Fruit fly (Drosophila melanogaster) whole organism, wandering third instar larva: ENCODE results near the gene GCC185.
A peak's percentile ranks its signal among the peaks of the same experiment; 100 is the strongest.

ENCODE experiments used
- Abd-B ChIP-seq: fragments of >200 bp; optimal IDR thresholded peaks from 2 replicates; lab custom pipeline; 2017; ENCODE audit warnings: missing biosample characterization, missing genetic modification characterization
- CG32264 ChIP-seq: fragments of 200-800 bp; sonication (Bioruptor generic); optimal IDR thresholded peaks from 2 replicates; lab custom pipeline; 2016; ENCODE audit warnings: missing biosample characterization, missing genetic modification characterization
- CG9705 ChIP-seq: fragments of 200-800 bp; sonication (Bioruptor generic); optimal IDR thresholded peaks from 2 replicates; lab custom pipeline; 2018; ENCODE audit warnings: missing biosample characterization, mild to moderate bottlenecking, missing genetic modification characterization
- CrebA ChIP-seq: fragments of 200-800 bp; sonication (Bioruptor generic); optimal IDR thresholded peaks from 2 replicates; lab custom pipeline; 2016; ENCODE audit warnings: missing biosample characterization, mild to moderate bottlenecking, missing genetic modification characterization, borderline replicate concordance
- Dfd ChIP-seq: fragments of >200 bp; optimal IDR thresholded peaks from 2 replicates; lab custom pipeline; 2017; ENCODE audit warnings: missing biosample characterization, missing genetic modification characterization
- Dif ChIP-seq: fragments of 200-275, 200-300 bp; sonication (Bioruptor generic); optimal IDR thresholded peaks from 2 replicates; lab custom pipeline; 2018; ENCODE audit warnings: missing biosample characterization, missing genetic modification characterization; ENCODE audit not compliant: partially characterized antibody
- GATAd ChIP-seq: sonication (Bioruptor generic); optimal IDR thresholded peaks from 2 replicates; lab custom pipeline; 2016; ENCODE audit warnings: missing biosample characterization, missing genetic modification characterization
- HLH106 ChIP-seq: fragments of 200-800 bp; optimal IDR thresholded peaks from 3 replicates; lab custom pipeline; 2019; ENCODE audit warnings: missing biosample characterization, mild to moderate bottlenecking, missing genetic modification characterization, moderate library complexity
- Hnf4 ChIP-seq: fragments of 200-800 bp; sonication (Bioruptor generic); optimal IDR thresholded peaks from 2 replicates; lab custom pipeline; 2016; ENCODE audit warnings: missing biosample characterization, mild to moderate bottlenecking, missing genetic modification characterization
- Hr78 ChIP-seq: fragments of >200 bp; optimal IDR thresholded peaks from 2 replicates; lab custom pipeline; 2017; ENCODE audit warnings: missing biosample characterization, missing genetic modification characterization
- Hr83 ChIP-seq: fragments of 200-300 bp; sonication (Bioruptor generic); optimal IDR thresholded peaks from 2 replicates; lab custom pipeline; 2016; ENCODE audit warnings: missing biosample characterization, mild to moderate bottlenecking, missing genetic modification characterization, moderate library complexity; ENCODE audit not compliant: poor library complexity, severe bottlenecking
- Jra ChIP-seq: sonication (Bioruptor generic); optimal IDR thresholded peaks from 2 replicates; lab custom pipeline; 2016; ENCODE audit warnings: missing biosample characterization, missing genetic modification characterization
- Mio ChIP-seq: sonication (Bioruptor generic); optimal IDR thresholded peaks from 2 replicates; lab custom pipeline; 2016; ENCODE audit warnings: missing biosample characterization, missing genetic modification characterization
- Myc ChIP-seq: fragments of >200 bp; optimal IDR thresholded peaks from 2 replicates; lab custom pipeline; 2017
- N ChIP-seq: fragments of >200 bp; optimal IDR thresholded peaks from 2 replicates; lab custom pipeline; 2018; ENCODE audit warnings: missing biosample characterization, missing external identifiers, missing genetic modification characterization
- OdsH ChIP-seq: fragments of 200-800 bp; sonication (Bioruptor generic); optimal IDR thresholded peaks from 2 replicates; lab custom pipeline; 2016; ENCODE audit warnings: missing biosample characterization, mild to moderate bottlenecking, missing genetic modification characterization
- Rel ChIP-seq, 2 experiments: fragments of 200-800 bp; sonication (Bioruptor generic) in 1 of 2; optimal IDR thresholded peaks; 2 replicates in 1 of 2; 3 replicates in 1 of 2; lab custom pipeline; 2016 to 2019; ENCODE audit warnings: mild to moderate bottlenecking in 2 of 2, missing biosample characterization in 2 of 2, missing genetic modification characterization in 2 of 2, moderate library complexity in 1 of 2
- Sp1 ChIP-seq: fragments of 200-800 bp; sonication (Bioruptor generic); optimal IDR thresholded peaks from 3 replicates; lab custom pipeline; 2019; ENCODE audit warnings: missing biosample characterization, mild to moderate bottlenecking, missing genetic modification characterization, moderate library complexity
- Vsx2 ChIP-seq: fragments of 200-300, 225-300 bp; sonication (Bioruptor generic); optimal IDR thresholded peaks from 2 replicates; lab custom pipeline; 2018; ENCODE audit warnings: missing biosample characterization, missing genetic modification characterization; ENCODE audit not compliant: partially characterized antibody
- br ChIP-seq: fragments of 200-800 bp; sonication (Bioruptor generic); optimal IDR thresholded peaks from 2 replicates; lab custom pipeline; 2016; ENCODE audit warnings: missing biosample characterization, missing genetic modification characterization
- brk ChIP-seq: fragments of 200-800 bp; sonication (Bioruptor generic); optimal IDR thresholded peaks from 2 replicates; lab custom pipeline; 2016; ENCODE audit warnings: missing biosample characterization, mild to moderate bottlenecking, missing genetic modification characterization
- dl ChIP-seq, 2 experiments: fragments of 175-275, 200-275 bp in 1 of 2; fragments of 200-275 bp in 1 of 2; sonication (Bioruptor generic); optimal IDR thresholded peaks; lab custom pipeline; 2018; ENCODE audit warnings: mild to moderate bottlenecking in 2 of 2, missing biosample characterization in 2 of 2, missing genetic modification characterization in 2 of 2, moderate library complexity in 2 of 2; ENCODE audit not compliant: partially characterized antibody in 2 of 2, insufficient read depth in 1 of 2
- dmrt93B ChIP-seq: fragments of 200-800 bp; sonication (Bioruptor generic); optimal IDR thresholded peaks from 2 replicates; lab custom pipeline; 2018; ENCODE audit warnings: missing biosample characterization, mild to moderate bottlenecking, missing genetic modification characterization
- dsf ChIP-seq: sonication (Bioruptor generic); optimal IDR thresholded peaks from 2 replicates; lab custom pipeline; 2016; ENCODE audit warnings: missing biosample characterization, missing genetic modification characterization, borderline replicate concordance
- ey ChIP-seq: fragments of 200-800 bp; sonication (Bioruptor generic); optimal IDR thresholded peaks from 2 replicates; lab custom pipeline; 2016; ENCODE audit warnings: missing biosample characterization, missing genetic modification characterization
- foxo ChIP-seq, 2 experiments: fragments of 200-800 bp; sonication (Bioruptor generic); optimal IDR thresholded peaks; 2 replicates in 1 of 2; 3 replicates in 1 of 2; lab custom pipeline; 2016 to 2017; ENCODE audit warnings: missing biosample characterization in 2 of 2, missing genetic modification characterization in 2 of 2
- fru ChIP-seq: fragments of 200-800 bp; sonication (Bioruptor generic); optimal IDR thresholded peaks from 3 replicates; lab custom pipeline; 2016; ENCODE audit warnings: missing biosample characterization, mild to moderate bottlenecking, missing genetic modification characterization
- h ChIP-seq: fragments of 200-800 bp; sonication (Bioruptor generic); optimal IDR thresholded peaks from 3 replicates; lab custom pipeline; 2016; ENCODE audit warnings: missing biosample characterization, mild to moderate bottlenecking, missing genetic modification characterization
- jim ChIP-seq: fragments of 175-275, 200-325 bp; sonication (Bioruptor generic); optimal IDR thresholded peaks from 2 replicates; lab custom pipeline; 2016; ENCODE audit warnings: missing biosample characterization, mild to moderate bottlenecking, missing genetic modification characterization
- lola ChIP-seq: fragments of >200 bp; optimal IDR thresholded peaks from 2 replicates; lab custom pipeline; 2017; ENCODE audit warnings: missing biosample characterization, missing genetic modification characterization
- pan ChIP-seq: fragments of >200 bp; optimal IDR thresholded peaks from 2 replicates; lab custom pipeline; 2017
- psq ChIP-seq: fragments of 200-800 bp; sonication (Bioruptor generic); optimal IDR thresholded peaks from 3 replicates; lab custom pipeline; 2017; ENCODE audit warnings: missing biosample characterization, mild to moderate bottlenecking, missing genetic modification characterization, moderate library complexity
- rgr ChIP-seq: fragments of 200-800 bp; sonication (Bioruptor generic); optimal IDR thresholded peaks from 3 replicates; lab custom pipeline; 2016; ENCODE audit warnings: missing biosample characterization, mild to moderate bottlenecking, missing genetic modification characterization
- sage ChIP-seq: fragments of 200-800 bp; sonication (Bioruptor generic); optimal IDR thresholded peaks from 2 replicates; lab custom pipeline; 2016; ENCODE audit warnings: missing biosample characterization, mild to moderate bottlenecking, missing genetic modification characterization
- sv ChIP-seq: fragments of 200-800 bp; sonication (Bioruptor generic); optimal IDR thresholded peaks from 3 replicates; lab custom pipeline; 2016; ENCODE audit warnings: missing biosample characterization, missing genetic modification characterization
- tai ChIP-seq: sonication (Bioruptor generic); optimal IDR thresholded peaks from 2 replicates; lab custom pipeline; 2016; ENCODE audit warnings: missing biosample characterization, missing genetic modification characterization
- usp ChIP-seq: fragments of >200 bp; optimal IDR thresholded peaks from 2 replicates; lab custom pipeline; 2017; ENCODE audit warnings: missing biosample characterization, missing genetic modification characterization
- woc ChIP-seq: sonication (Bioruptor generic); optimal IDR thresholded peaks from 2 replicates; lab custom pipeline; 2016; ENCODE audit warnings: missing biosample characterization, mild to moderate bottlenecking, missing genetic modification characterization

The GCC185 gene

dm6 chr3R:11969217-11969616, 41.4 kb upstream of the GCC185 start:
- TF ChIP-seq dl (GFP tag; optimal IDR thresholded peaks at IDR 0.05; lab: Kevin White, UChicago; ENCODE audit: insufficient read depth in 1 of 2, partially characterized antibody in 2 of 2) (no peak), N (GFP tag; lab: Kevin White, UChicago) (no peak), ey (GFP tag; lab: Kevin White, UChicago) (peak; percentile 5)

- TF ChIP-seq Hr83 (GFP tag; lab: Kevin White, UChicago) (no peak), CrebA (GFP tag; lab: Kevin White, UChicago) (no peak), rgr (GFP tag; lab: Kevin White, UChicago) (no peak), Sp1 (no peak), brk (no peak)
Observed at dm6 chr3R:11971394-11971793, 39.2 kb upstream of the GCC185 start, which contains the start of gene GC2. Gene GC2 (plus strand): TSS chr3R:11971694.

DNA sequence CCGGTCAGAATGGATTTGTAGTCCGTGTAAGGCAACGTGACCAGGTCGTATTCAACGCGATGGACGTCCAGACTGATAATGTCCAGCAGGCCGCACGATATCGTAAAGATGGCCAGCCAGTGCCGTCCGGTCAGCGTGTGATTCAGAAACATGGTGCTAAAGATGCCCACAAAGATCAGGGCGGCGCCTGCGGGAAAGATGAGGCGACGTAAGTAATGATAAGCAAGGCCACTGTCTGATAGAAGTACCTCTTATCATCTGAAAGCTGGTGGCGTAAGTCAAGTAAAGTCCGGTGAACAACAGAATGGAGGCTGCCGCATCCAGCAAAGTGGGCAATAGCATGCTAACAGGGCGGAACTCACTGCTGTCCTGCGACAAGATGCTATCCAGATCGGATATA, 36.7 kb upstream of the GCC185 start:
- no peak for TF ChIP-seq Rel (GFP tag; optimal IDR thresholded peaks at IDR 0.05; lab: Kevin White, UChicago)
- TF ChIP-seq Rel (tag; optimal IDR thresholded peaks at IDR 0.05; lab: Kevin White, UChicago) = peak; percentile 35
- no peak for TF ChIP-seq HLH106 (tag; lab: Kevin White, UChicago)

dm6 chr3R:11974631-11975030, 35.9 kb upstream of the GCC185 start, which contains the start of gene Tango9:
Gene Tango9 (minus strand): TSS chr3R:11974910.
- TF ChIP-seq brk = no peak
- no peak for TF ChIP-seq psq
- TF ChIP-seq OdsH (GFP tag; lab: Kevin White, UChicago) = no peak
- peak; percentile 47 for TF ChIP-seq HLH106 (tag; lab: Kevin White, UChicago)
- TF ChIP-seq h (GFP tag; lab: Kevin White, UChicago) = peak; percentile 51
- TF ChIP-seq Hr83 (GFP tag; lab: Kevin White, UChicago) = peak; percentile 36
- TF ChIP-seq ey (GFP tag; lab: Kevin White, UChicago) = peak; percentile 21
- no peak for TF ChIP-seq CrebA (GFP tag; lab: Kevin White, UChicago)
- no peak for TF ChIP-seq Vsx2 (GFP tag; lab: Kevin White, UChicago)
- no peak for TF ChIP-seq dmrt93B (GFP tag; lab: Kevin White, UChicago)
- TF ChIP-seq N (GFP tag; lab: Kevin White, UChicago) = no peak
- no peak for TF ChIP-seq Dif (GFP tag; lab: Kevin White, UChicago)
- no peak for TF ChIP-seq sv (GFP tag; lab: Kevin White, UChicago)
- no peak for TF ChIP-seq sage (GFP tag; lab: Kevin White, UChicago)
- TF ChIP-seq woc (GFP tag; lab: Kevin White, UChicago) = no peak
- TF ChIP-seq Abd-B = no peak
- no peak for TF ChIP-seq Mio (GFP tag; lab: Kevin White, UChicago)
- TF ChIP-seq fru (GFP tag; lab: Kevin White, UChicago) = peak; percentile 58
- TF ChIP-seq lola (GFP tag; lab: Kevin White, UChicago) = no peak
- no peak for TF ChIP-seq Dfd (GFP tag; lab: Kevin White, UChicago)
- peak; percentile 13 for TF ChIP-seq dsf (GFP tag; lab: Kevin White, UChicago)
- no peak for TF ChIP-seq pan (lab: Kevin White, UChicago)
- TF ChIP-seq CG9705 = peak; percentile 32
- TF ChIP-seq Myc (lab: Kevin White, UChicago) = peak; percentile 48
- TF ChIP-seq jim = no peak
- TF ChIP-seq usp (GFP tag; lab: Kevin White, UChicago) = no peak
- TF ChIP-seq Sp1 = peak; percentile 42
- no peak for TF ChIP-seq Jra (GFP tag; lab: Kevin White, UChicago)
- no peak for TF ChIP-seq tai (GFP tag; lab: Kevin White, UChicago)
- TF ChIP-seq Hnf4 (GFP tag; lab: Kevin White, UChicago) = no peak
- TF ChIP-seq rgr (GFP tag; lab: Kevin White, UChicago) = peak; percentile 51
- no peak for TF ChIP-seq CG32264 (GFP tag; lab: Kevin White, UChicago)
- TF ChIP-seq foxo (GFP tag; optimal IDR thresholded peaks at IDR 0.05; lab: Kevin White, UChicago) = peak in 1 of 2 experiments; percentile 53
- TF ChIP-seq dl (GFP tag; optimal IDR thresholded peaks at IDR 0.05; lab: Kevin White, UChicago; ENCODE audit: insufficient read depth in 1 of 2, partially characterized antibody in 2 of 2) = no peak
- TF ChIP-seq Rel (GFP tag; optimal IDR thresholded peaks at IDR 0.05; lab: Kevin White, UChicago) = no peak
- TF ChIP-seq Rel (tag; optimal IDR thresholded peaks at IDR 0.05; lab: Kevin White, UChicago) = peak; percentile 99
- no peak for TF ChIP-seq Hr78 (GFP tag; lab: Kevin White, UChicago)
- TF ChIP-seq br (GFP tag; lab: Kevin White, UChicago) = peak; percentile 33
- TF ChIP-seq GATAd (GFP tag; lab: Kevin White, UChicago) = no peak
